Fruit fly (Drosophila melanogaster): Measurements from ENCODE around the gene CG12592.
"Not testable (repeated sequence)": the region's sequence is repeated elsewhere in the genome, so short reads cannot be mapped to it uniquely, and the experiment has no call there.

Gene CG12592

dm6 chr3R:10340649-10341048 lies 2.5 kb downstream of the CG12592 start, which contains the start of gene CG18545:
TSS of gene CG18545 (plus strand) at chr3R:10340949.
- TF ChIP-seq net (GFP tag; optimal IDR thresholded peaks at IDR 0.05); dsx (GFP tag; optimal IDR thresholded peaks at IDR 0.05; ENCODE audit: poor library complexity, severe bottlenecking); eg (GFP tag; IDR thresholded peaks at IDR 0.05): not testable (repeated sequence)

dm6 chr3R:10348461-10348860 lies 10.3 kb downstream of the CG12592 start, which contains the start of gene CG31406:
TSS of gene CG31406 (plus strand) at chr3R:10348761.
- not testable (repeated sequence) for TF ChIP-seq CG6276 (GFP tag; optimal IDR thresholded peaks at IDR 0.05); Eip78C (GFP tag); salr (GFP tag; optimal IDR thresholded peaks at IDR 0.05)

dm6 chr3R:10349987-10350386 lies 11.8 kb downstream of the CG12592 start, which contains the start of gene jumu:
TSS of gene jumu (plus strand) at chr3R:10350182.
- TF ChIP-seq OdsH (GFP tag; optimal IDR thresholded peaks at IDR 0.05) = no peak
- peak; percentile 50 for TF ChIP-seq svp (GFP tag)
- TF ChIP-seq CG8319 (GFP tag; optimal IDR thresholded peaks at IDR 0.05) = peak; percentile 8
- peak; percentile 7 for TF ChIP-seq CG3032 (tag; optimal IDR thresholded peaks at IDR 0.05)
- no peak for TF ChIP-seq fd59A (GFP tag; optimal IDR thresholded peaks at IDR 0.05)
- TF ChIP-seq Blimp-1 (GFP tag; optimal IDR thresholded peaks at IDR 0.05) = no peak
- TF ChIP-seq Eip78C (GFP tag) = peak; percentile 72
- TF ChIP-seq Sox14 (GFP tag; optimal IDR thresholded peaks at IDR 0.05) = peak; percentile 53
- TF ChIP-seq ss (GFP tag; optimal IDR thresholded peaks at IDR 0.05) = peak in 1 of 2 experiments; percentile 17
- TF ChIP-seq CG1621 (tag; optimal IDR thresholded peaks at IDR 0.05) = peak; percentile 40

dm6 chr3R:10350741-10351629 lies 12.8 kb downstream of the CG12592 start:
- TF ChIP-seq CG1621 (tag; optimal IDR thresholded peaks at IDR 0.05) = peak; percentile 23
- peak; percentile 79 for TF ChIP-seq Sox15 (GFP tag; optimal IDR thresholded peaks at IDR 0.05)
- peak; percentile 53 for TF ChIP-seq CG10669 (GFP tag; optimal IDR thresholded peaks at IDR 0.05)
- TF ChIP-seq Hr39 (GFP tag; optimal IDR thresholded peaks at IDR 0.05) = peak; percentile 89
- peak; percentile 74 for TF ChIP-seq CG8632 (GFP tag; optimal IDR thresholded peaks at IDR 0.05)
- peak; percentile 78 for TF ChIP-seq CG11762 (GFP tag; optimal IDR thresholded peaks at IDR 0.05; ENCODE audit: insufficient read depth)
- TF ChIP-seq Eip75B (GFP tag; optimal IDR thresholded peaks at IDR 0.05) = peak; percentile 82
- TF ChIP-seq Sox102F (GFP tag; optimal IDR thresholded peaks at IDR 0.05) = peak; percentile 78
- TF ChIP-seq salr (GFP tag; optimal IDR thresholded peaks at IDR 0.05) = peak; percentile 43 to 76
- TF ChIP-seq CG31627 (GFP tag; optimal IDR thresholded peaks at IDR 0.05) = peak; percentile 89
- TF ChIP-seq Ets21C (GFP tag; optimal IDR thresholded peaks at IDR 0.05) = peak; percentile 72
- TF ChIP-seq vri (GFP tag; optimal IDR thresholded peaks at IDR 0.05) = peak; percentile 73
- peak; percentile 84 for TF ChIP-seq acj6 (GFP tag; optimal IDR thresholded peaks at IDR 0.05)
- peak; percentile 12 for TF ChIP-seq fd85E (GFP tag; optimal IDR thresholded peaks at IDR 0.05)
- TF ChIP-seq Hr4 (GFP tag; optimal IDR thresholded peaks at IDR 0.05) = peak; percentile 90
- TF ChIP-seq CG7368 (GFP tag; optimal IDR thresholded peaks at IDR 0.05) = peak; percentile 62
- TF ChIP-seq CG6792 (GFP tag; optimal IDR thresholded peaks at IDR 0.05) = peak; percentile 70
- peak; percentile 52 for TF ChIP-seq dac (GFP tag; optimal IDR thresholded peaks at IDR 0.05)
- peak; percentile 81 for TF ChIP-seq CG10631 (GFP tag; optimal IDR thresholded peaks at IDR 0.05)
- no peak for TF ChIP-seq CG11294 (GFP tag; IDR thresholded peaks at IDR 0.05)
- TF ChIP-seq CG6808 (GFP tag; optimal IDR thresholded peaks at IDR 0.05) = no peak
- peak; percentile 97 for TF ChIP-seq Blimp-1 (GFP tag; optimal IDR thresholded peaks at IDR 0.05)
- peak; percentile 89 for TF ChIP-seq CG32006 (GFP tag; optimal IDR thresholded peaks at IDR 0.05)
- TF ChIP-seq Met (GFP tag; optimal IDR thresholded peaks at IDR 0.05) = peak; percentile 88
- TF ChIP-seq CG15336 (GFP tag; IDR thresholded peaks at IDR 0.05) = no peak
- TF ChIP-seq CG6854 (GFP tag; optimal IDR thresholded peaks at IDR 0.05) = no peak
- TF ChIP-seq fd59A (GFP tag; optimal IDR thresholded peaks at IDR 0.05) = peak; percentile 62
- TF ChIP-seq Eip78C (GFP tag) = peak; percentile 96
- peak; percentile 87 for TF ChIP-seq topi (GFP tag; optimal IDR thresholded peaks at IDR 0.05)
- TF ChIP-seq fkh (GFP tag; optimal IDR thresholded peaks at IDR 0.05) = peak; percentile 100
- TF ChIP-seq spab (GFP tag; optimal IDR thresholded peaks at IDR 0.05) = peak; percentile 50
- peak; percentile 43 for TF ChIP-seq dsx (GFP tag; optimal IDR thresholded peaks at IDR 0.05; ENCODE audit: poor library complexity, severe bottlenecking)
- peak; percentile 72 for TF ChIP-seq CG11902 (GFP tag; optimal IDR thresholded peaks at IDR 0.05)
- peak; percentile 81 for TF ChIP-seq net (GFP tag; optimal IDR thresholded peaks at IDR 0.05)
